Fruit fly (Drosophila melanogaster): ENCODE data around the gene CG3769.

The CG3769 gene

DNA sequence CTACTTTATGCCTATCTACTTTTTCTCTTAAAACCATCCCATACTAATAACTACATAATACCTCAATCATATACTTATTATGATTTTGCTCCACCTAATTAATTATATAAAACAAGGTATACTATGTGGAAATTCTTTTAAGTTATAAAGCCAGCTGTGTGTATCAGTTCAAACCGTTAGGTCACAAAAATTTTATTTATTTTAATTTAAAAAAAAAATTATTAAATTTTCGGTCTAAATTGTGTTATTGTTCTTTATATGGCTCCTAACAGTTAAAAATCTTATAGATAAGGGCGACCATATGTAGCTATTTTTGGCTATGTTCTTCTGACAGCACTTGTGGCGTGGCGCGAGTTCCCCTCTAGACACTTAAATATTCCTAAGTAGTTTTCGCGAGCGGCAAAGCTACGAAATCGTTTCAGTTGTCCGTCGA, 47.9 kb upstream of the CG3769 start, which contains the start of gene Aldh (continued):
- TF ChIP-seq CG3281 (GFP tag; optimal IDR thresholded peaks at IDR 0.05) = peak; percentile 64
- no peak for TF ChIP-seq pho (GFP tag; optimal IDR thresholded peaks at IDR 0.05)
- no peak for TF ChIP-seq Kr (GFP tag; optimal IDR thresholded peaks at IDR 0.05)
- TF ChIP-seq HLH3B (GFP tag; IDR thresholded peaks at IDR 0.05) = no peak
- TF ChIP-seq HLHmδ (GFP tag; optimal IDR thresholded peaks at IDR 0.05) = no peak
- TF ChIP-seq CG17186 (GFP tag; optimal IDR thresholded peaks at IDR 0.05) = no peak
- TF ChIP-seq BEAF-32 (GFP tag; optimal IDR thresholded peaks at IDR 0.05) = no peak
- no peak for TF ChIP-seq CG1024 (GFP tag; IDR thresholded peaks at IDR 0.05)
- peak; percentile 30; the same call in 1 of the 4 replicates for TF ChIP-seq Gug (GFP tag; IDR thresholded peaks at IDR 0.05)
- TF ChIP-seq gem (tag; optimal IDR thresholded peaks at IDR 0.05) = peak; percentile 63
- TF ChIP-seq Usf (GFP tag; optimal IDR thresholded peaks at IDR 0.05) = no peak
- no peak for TF ChIP-seq CG10565 (GFP tag; optimal IDR thresholded peaks at IDR 0.05)
- no peak for TF ChIP-seq CG15601 (tag; optimal IDR thresholded peaks at IDR 0.05)
- TF ChIP-seq nmo (GFP tag; optimal IDR thresholded peaks at IDR 0.05) = peak; percentile 19
- no peak for TF ChIP-seq CG12236 (GFP tag; optimal IDR thresholded peaks at IDR 0.05)
- TF ChIP-seq CG9797 (GFP tag; optimal IDR thresholded peaks at IDR 0.05) = no peak
- no peak for TF ChIP-seq trem (tag; optimal IDR thresholded peaks at IDR 0.05)
- peak; percentile 80 for TF ChIP-seq Sry-β (GFP tag; optimal IDR thresholded peaks at IDR 0.05)
- no peak for TF ChIP-seq Aef1 (GFP tag; IDR thresholded peaks at IDR 0.05)
- TF ChIP-seq Ravus (GFP tag; IDR thresholded peaks at IDR 0.05) = no peak
- TF ChIP-seq CG13894 (tag; optimal IDR thresholded peaks at IDR 0.05) = no peak
- peak; percentile 48; the same call in 1 of the 2 replicates for TF ChIP-seq al (GFP tag; IDR thresholded peaks at IDR 0.05)
- no peak for TF ChIP-seq MESR4 (GFP tag; optimal IDR thresholded peaks at IDR 0.05)
- TF ChIP-seq ci (GFP tag; IDR thresholded peaks at IDR 0.05) = no peak
- TF ChIP-seq CG31388 (GFP tag; optimal IDR thresholded peaks at IDR 0.05) = no peak
- no peak for TF ChIP-seq CG14965 (GFP tag; optimal IDR thresholded peaks at IDR 0.05; ENCODE audit: borderline replicate concordance)
- no peak for TF ChIP-seq sim (GFP tag; IDR thresholded peaks at IDR 0.05)
- TF ChIP-seq CG7928 (GFP tag; optimal IDR thresholded peaks at IDR 0.05) = no peak
- peak; percentile 20 for TF ChIP-seq CG4328 (GFP tag; optimal IDR thresholded peaks at IDR 0.05)
- TF ChIP-seq gsb-n (tag; optimal IDR thresholded peaks at IDR 0.05) = no peak
- no peak for TF ChIP-seq CG16815 (GFP tag; optimal IDR thresholded peaks at IDR 0.05)
- TF ChIP-seq Nf-YA (GFP tag; IDR thresholded peaks at IDR 0.05) = no peak
- no peak for TF ChIP-seq Max (GFP tag; optimal IDR thresholded peaks at IDR 0.05)
- TF ChIP-seq Opbp (GFP tag; IDR thresholded peaks at IDR 0.05; ENCODE audit: partially characterized antibody) = no peak
- no peak for TF ChIP-seq ssp (GFP tag; IDR thresholded peaks at IDR 0.05)
- peak; percentile 46 for TF ChIP-seq cwo (GFP tag; optimal IDR thresholded peaks at IDR 0.05)
- TF ChIP-seq Dref (GFP tag; IDR thresholded peaks at IDR 0.05) = no peak
- no peak for TF ChIP-seq CG34224 (GFP tag; IDR thresholded peaks at IDR 0.05; ENCODE audit: partially characterized antibody)
- peak; percentile 12 for TF ChIP-seq Sox100B (GFP tag; optimal IDR thresholded peaks at IDR 0.05)
- 0 out of 2 replicates have a peak, but pooled peaks have one; percentile 5 for TF ChIP-seq CG32772 (GFP tag; IDR thresholded peaks at IDR 0.05)
- peak; percentile 49 for TF ChIP-seq CG10147 (GFP tag; optimal IDR thresholded peaks at IDR 0.05)
- TF ChIP-seq bsh (GFP tag; optimal IDR thresholded peaks at IDR 0.05) = no peak
- TF ChIP-seq gro (GFP tag; optimal IDR thresholded peaks at IDR 0.05) = no peak
- peak; percentile 30 for TF ChIP-seq CG17385 (GFP tag; optimal IDR thresholded peaks at IDR 0.05)
- no peak for TF ChIP-seq inv (GFP tag; IDR thresholded peaks at IDR 0.05; ENCODE audit: partially characterized antibody)
- no peak for TF ChIP-seq CG1647 (GFP tag; optimal IDR thresholded peaks at IDR 0.05)
- TF ChIP-seq otp (GFP tag; IDR thresholded peaks at IDR 0.05) = no peak
- peak; percentile 93 for TF ChIP-seq Hey (tag; optimal IDR thresholded peaks at IDR 0.05)
- no peak for TF ChIP-seq dan (GFP tag; IDR thresholded peaks at IDR 0.05)
- TF ChIP-seq CG6791 (GFP tag; IDR thresholded peaks at IDR 0.05; ENCODE audit: partially characterized antibody) = no peak
- TF ChIP-seq sqz (GFP tag; optimal IDR thresholded peaks at IDR 0.05) = no peak
